Fruit fly (Drosophila melanogaster): ENCODE results near the gene CG18259.

CG18259 gene

dm6 chrX:18774818-18775343, 8.4 kb downstream of the CG18259 start, which contains the start of gene CG6891 (continued):
- TF ChIP-seq CG31224 (GFP tag; IDR thresholded peaks at IDR 0.05) = no peak
- peak; percentile 19 for TF ChIP-seq nau (GFP tag; optimal IDR thresholded peaks at IDR 0.05)
- TF ChIP-seq Kr (GFP tag; optimal IDR thresholded peaks at IDR 0.05) = no peak
- no peak for TF ChIP-seq cad (GFP tag; optimal IDR thresholded peaks at IDR 0.05)
- TF ChIP-seq Ets65A (GFP tag) = peak; percentile 71
- TF ChIP-seq dysf (GFP tag; IDR thresholded peaks at IDR 0.05) = 0 out of 3 replicates have a peak, but pooled peaks have one; percentile 9
- TF ChIP-seq CG11398 (GFP tag; optimal IDR thresholded peaks at IDR 0.05) = no peak
- TF ChIP-seq Doc3 (GFP tag; IDR thresholded peaks at IDR 0.05; ENCODE audit: partially characterized antibody) = no peak
- TF ChIP-seq CG3281 (GFP tag; optimal IDR thresholded peaks at IDR 0.05) = no peak
- TF ChIP-seq pum (GFP tag; optimal IDR thresholded peaks at IDR 0.05) = peak; percentile 39
- no peak for TF ChIP-seq Aef1 (GFP tag; IDR thresholded peaks at IDR 0.05)
- peak in 1 of 2 experiments; percentile 11 for TF ChIP-seq Eip74EF (GFP tag; optimal IDR thresholded peaks at IDR 0.05)
- TF ChIP-seq CG14965 (GFP tag; optimal IDR thresholded peaks at IDR 0.05; ENCODE audit: borderline replicate concordance) = no peak
- no peak for TF ChIP-seq NFAT (GFP tag; IDR thresholded peaks at IDR 0.05)
- no peak for TF ChIP-seq CG10565 (GFP tag; optimal IDR thresholded peaks at IDR 0.05)
- TF ChIP-seq CoRest (tag; optimal IDR thresholded peaks at IDR 0.05) = peak; percentile 16
- no peak for TF ChIP-seq fru (optimal IDR thresholded peaks at IDR 0.05)
- no peak for TF ChIP-seq CG4404 (GFP tag; IDR thresholded peaks at IDR 0.05)
- no peak for TF ChIP-seq CG43689 (GFP tag; IDR thresholded peaks at IDR 0.05)
- no peak for TF ChIP-seq p53 (GFP tag; optimal IDR thresholded peaks at IDR 0.05)
- TF ChIP-seq gsb (GFP tag; IDR thresholded peaks at IDR 0.05) = no peak
- TF ChIP-seq HmgD (GFP tag; optimal IDR thresholded peaks at IDR 0.05) = no peak
- TF ChIP-seq CG12391 (tag; optimal IDR thresholded peaks at IDR 0.05) = peak; percentile 19
- TF ChIP-seq CG4360 (GFP tag; IDR thresholded peaks at IDR 0.05) = 0 out of 2 replicates have a peak, but pooled peaks have one; percentile 22
- peak in 1 of 3 experiments; percentile 1 for TF ChIP-seq Stat92E (GFP tag; optimal IDR thresholded peaks at IDR 0.05)
- no peak for TF ChIP-seq CG7556 (GFP tag; optimal IDR thresholded peaks at IDR 0.05)
- 0 out of 2 replicates have a peak, but pooled peaks have one; percentile 19 for TF ChIP-seq MBD-R2 (GFP tag; IDR thresholded peaks at IDR 0.05)
- peak; percentile 40 for TF ChIP-seq az2 (GFP tag; optimal IDR thresholded peaks at IDR 0.05)
- TF ChIP-seq lab (GFP tag; optimal IDR thresholded peaks at IDR 0.05) = no peak
- no peak for TF ChIP-seq CG4854 (GFP tag; optimal IDR thresholded peaks at IDR 0.05)
- TF ChIP-seq B-H1 (GFP tag; IDR thresholded peaks at IDR 0.05) = no peak
- TF ChIP-seq Lim3 (GFP tag; IDR thresholded peaks at IDR 0.05) = no peak
- TF ChIP-seq Abd-B (GFP tag; optimal IDR thresholded peaks at IDR 0.05) = peak; percentile 37
- peak; percentile 38 for TF ChIP-seq phol (tag; optimal IDR thresholded peaks at IDR 0.05)
- peak; percentile 49 for TF ChIP-seq Nf-YC (tag; optimal IDR thresholded peaks at IDR 0.05)
- TF ChIP-seq eve (GFP tag; optimal IDR thresholded peaks at IDR 0.05) = no peak
- no peak for TF ChIP-seq TFAM (GFP tag; optimal IDR thresholded peaks at IDR 0.05)
- no peak for TF ChIP-seq prd (optimal IDR thresholded peaks at IDR 0.05)
- peak; percentile 35; the same call in 2 of the 3 replicates for TF ChIP-seq prd (GFP tag; IDR thresholded peaks at IDR 0.05)
- TF ChIP-seq bigmax (GFP tag; optimal IDR thresholded peaks at IDR 0.05) = no peak
- no peak for TF ChIP-seq br (optimal IDR thresholded peaks at IDR 0.05)
- no peak for TF ChIP-seq CG16779 (GFP tag; IDR thresholded peaks at IDR 0.05)
- TF ChIP-seq lov (optimal IDR thresholded peaks at IDR 0.05) = no peak
- no peak for TF ChIP-seq lov (GFP tag; IDR thresholded peaks at IDR 0.05)
- no peak for TF ChIP-seq Six4 (GFP tag; optimal IDR thresholded peaks at IDR 0.05)
- TF ChIP-seq CG17361 (GFP tag; IDR thresholded peaks at IDR 0.05) = 0 out of 3 replicates have a peak, but pooled peaks have one; percentile 16
- TF ChIP-seq Hey (tag; optimal IDR thresholded peaks at IDR 0.05) = no peak
- no peak for TF ChIP-seq CG8359 (GFP tag; optimal IDR thresholded peaks at IDR 0.05; ENCODE audit: borderline replicate concordance)
- peak; percentile 65 for TF ChIP-seq Jarid2 (GFP tag; optimal IDR thresholded peaks at IDR 0.05)
- TF ChIP-seq Side (GFP tag; optimal IDR thresholded peaks at IDR 0.05) = no peak
- no peak for TF ChIP-seq BtbVII (GFP tag; optimal IDR thresholded peaks at IDR 0.05)
- peak; percentile 7 for TF ChIP-seq ATbp (GFP tag; optimal IDR thresholded peaks at IDR 0.05)

All from whole organism, embryonic.